Fruit fly (Drosophila melanogaster) whole organism, embryonic: ENCODE measurements around the gene CG7607.
A peak's percentile ranks its signal among the peaks of the same experiment; 100 is the strongest.

ENCODE experiments used
- Abd-B ChIP-seq: fragments of 200-800 bp; sonication (Bioruptor generic); optimal IDR thresholded peaks from 2 replicates; lab custom pipeline; 2018; ENCODE audit warnings: missing biosample characterization, mild to moderate bottlenecking, missing genetic modification characterization, moderate library complexity
- Adf1 ChIP-seq: fragments of 200-800 bp; sonication (Bioruptor generic); IDR thresholded peaks from 2 replicates; pipeline ENCODE4 v1.3.6; 2022; ENCODE audit warnings: missing biosample characterization, missing genetic modification characterization
- CG1024 ChIP-seq: fragments of 200-800 bp; sonication (Bioruptor generic); IDR thresholded peaks from 2 replicates; pipeline ENCODE4 v1.3.6; 2022; ENCODE audit warnings: missing biosample characterization, missing genetic modification characterization
- CG10565 ChIP-seq: fragments of 200-800 bp; sonication (Bioruptor generic); optimal IDR thresholded peaks from 3 replicates; lab custom pipeline; 2016; ENCODE audit warnings: missing biosample characterization, mild to moderate bottlenecking, missing genetic modification characterization
- CG11695 ChIP-seq: fragments of 200-800 bp; sonication (Bioruptor generic); IDR thresholded peaks from 3 replicates; pipeline ENCODE4 v1.3.6; 2022; ENCODE audit warnings: missing biosample characterization, missing genetic modification characterization
- CG13287 ChIP-seq: fragments of 200-800 bp; sonication (Bioruptor generic); IDR thresholded peaks from 2 replicates; pipeline ENCODE4 v1.3.6; 2022; ENCODE audit warnings: missing biosample characterization, missing genetic modification characterization; ENCODE audit not compliant: partially characterized antibody
- CG14050 ChIP-seq: fragments of 200-800 bp; sonication (Bioruptor generic); IDR thresholded peaks from 3 replicates; pipeline ENCODE4 v1.3.6; 2022; ENCODE audit warnings: missing biosample characterization, missing genetic modification characterization
- CG14710 ChIP-seq: fragments of 200-800 bp; sonication (Bioruptor generic); optimal IDR thresholded peaks from 3 replicates; lab custom pipeline; 2019; ENCODE audit warnings: missing biosample characterization, mild to moderate bottlenecking, missing genetic modification characterization, moderate library complexity
- CG14860 ChIP-seq: fragments of 200-800 bp; sonication (Bioruptor generic); IDR thresholded peaks from 3 replicates; pipeline ENCODE4 v1.3.6; 2022; ENCODE audit warnings: missing biosample characterization, missing genetic modification characterization; ENCODE audit not compliant: partially characterized antibody
- CG17359 ChIP-seq: fragments of 200-800 bp; sonication (Bioruptor generic); optimal IDR thresholded peaks from 3 replicates; lab custom pipeline; 2018; ENCODE audit warnings: missing biosample characterization, mild to moderate bottlenecking, missing genetic modification characterization, moderate library complexity
- CG17802 ChIP-seq: fragments of 200-800 bp; sonication (Bioruptor generic); optimal IDR thresholded peaks from 2 replicates; lab custom pipeline; 2018; ENCODE audit warnings: missing biosample characterization, mild to moderate bottlenecking, missing genetic modification characterization, moderate library complexity
- CG31365 ChIP-seq: fragments of 200-800 bp; sonication (Bioruptor generic); optimal IDR thresholded peaks from 2 replicates; lab custom pipeline; 2018; ENCODE audit warnings: missing biosample characterization, mild to moderate bottlenecking, missing genetic modification characterization
- CG31388 ChIP-seq: fragments of 200-800 bp; sonication (Bioruptor generic); optimal IDR thresholded peaks from 2 replicates; lab custom pipeline; 2016; ENCODE audit warnings: missing biosample characterization, missing genetic modification characterization
- CG3847 ChIP-seq: fragments of 200-800 bp; sonication (Bioruptor generic); IDR thresholded peaks from 2 replicates; pipeline ENCODE4 v1.3.6; 2022; ENCODE audit warnings: missing biosample characterization, missing genetic modification characterization
- CG4404 ChIP-seq: fragments of 200-800 bp; sonication (Bioruptor generic); IDR thresholded peaks from 2 replicates; pipeline ENCODE4 v1.3.6; 2022; ENCODE audit warnings: missing biosample characterization, missing genetic modification characterization
- CG5180 ChIP-seq: fragments of 200-800 bp; sonication (Bioruptor generic); optimal IDR thresholded peaks from 3 replicates; lab custom pipeline; 2017; ENCODE audit warnings: missing biosample characterization, missing genetic modification characterization, mild to moderate bottlenecking, moderate library complexity, missing genetic modification reagents
- CG6654 ChIP-seq: fragments of 200-800 bp; sonication (Bioruptor generic); optimal IDR thresholded peaks from 2 replicates; lab custom pipeline; 2017; ENCODE audit warnings: missing biosample characterization, mild to moderate bottlenecking, missing genetic modification characterization
- CG6854 ChIP-seq: fragments of 200-800 bp; sonication (Bioruptor generic); optimal IDR thresholded peaks from 3 replicates; lab custom pipeline; 2017; ENCODE audit warnings: missing biosample characterization, mild to moderate bottlenecking, missing genetic modification characterization
- CG7372 ChIP-seq: fragments of 200-800 bp; sonication (Bioruptor generic); IDR thresholded peaks from 2 replicates; pipeline ENCODE4 v1.3.6; 2022; ENCODE audit warnings: missing biosample characterization, missing genetic modification characterization
- CG7745 ChIP-seq: fragments of 200-800 bp; sonication (Bioruptor generic); optimal IDR thresholded peaks from 2 replicates; lab custom pipeline; 2018; ENCODE audit warnings: missing biosample characterization, mild to moderate bottlenecking, missing genetic modification characterization, moderate library complexity
- CG9727 ChIP-seq: fragments of 200-800 bp; sonication (Bioruptor generic); optimal IDR thresholded peaks from 3 replicates; lab custom pipeline; 2017; ENCODE audit warnings: missing biosample characterization, mild to moderate bottlenecking, missing genetic modification characterization
- CHES-1-like ChIP-seq: fragments of 200-800 bp; sonication (Bioruptor generic); optimal IDR thresholded peaks from 2 replicates; lab custom pipeline; 2016; ENCODE audit warnings: missing biosample characterization, missing genetic modification characterization
- CTCF ChIP-seq: fragments of 200-800 bp; sonication (Bioruptor generic); optimal IDR thresholded peaks from 2 replicates; lab custom pipeline; 2017; ENCODE audit warnings: missing biosample characterization, mild to moderate bottlenecking, missing genetic modification characterization, moderate library complexity
- CoRest ChIP-seq: fragments of 200-800 bp; sonication (Bioruptor generic); optimal IDR thresholded peaks from 3 replicates; lab custom pipeline; 2018; ENCODE audit warnings: missing biosample characterization, mild to moderate bottlenecking, missing genetic modification characterization, moderate library complexity
- Hmr ChIP-seq: fragments of 200-800 bp; sonication (Bioruptor generic); optimal IDR thresholded peaks from 3 replicates; lab custom pipeline; 2017; ENCODE audit warnings: mild to moderate bottlenecking, missing biosample characterization, missing genetic modification reagents, missing genetic modification characterization
- MTF-1 ChIP-seq: fragments of 200-800 bp; sonication (Bioruptor generic); optimal IDR thresholded peaks from 2 replicates; lab custom pipeline; 2018; ENCODE audit warnings: missing biosample characterization, mild to moderate bottlenecking, missing genetic modification characterization, borderline replicate concordance
- Max ChIP-seq: fragments of 200-800 bp; sonication (Bioruptor generic); optimal IDR thresholded peaks from 2 replicates; lab custom pipeline; 2016; ENCODE audit warnings: missing biosample characterization, mild to moderate bottlenecking, missing genetic modification characterization
- Mes4 ChIP-seq: fragments of 200-800 bp; sonication (Bioruptor generic); optimal IDR thresholded peaks from 2 replicates; lab custom pipeline; 2016; ENCODE audit warnings: missing biosample characterization, missing genetic modification characterization
- NfI ChIP-seq: fragments of 200-800 bp; sonication (Bioruptor generic); optimal IDR thresholded peaks from 3 replicates; lab custom pipeline; 2018; ENCODE audit warnings: missing biosample characterization, mild to moderate bottlenecking, missing genetic modification characterization, moderate library complexity
- Side ChIP-seq: fragments of 200-800 bp; sonication (Bioruptor generic); optimal IDR thresholded peaks from 2 replicates; lab custom pipeline; 2016; ENCODE audit warnings: missing biosample characterization, missing genetic modification characterization
- Ssrp ChIP-seq: fragments of 200-800 bp; sonication (Bioruptor generic); optimal IDR thresholded peaks from 2 replicates; lab custom pipeline; 2018; ENCODE audit warnings: missing biosample characterization, mild to moderate bottlenecking, missing genetic modification characterization, moderate library complexity
- Tbp ChIP-seq: fragments of >200 bp; optimal IDR thresholded peaks from 2 replicates; lab custom pipeline; 2018; ENCODE audit warnings: missing biosample characterization, missing genetic modification characterization
- Xrp1 ChIP-seq: fragments of 200-800 bp; sonication (Bioruptor generic); IDR thresholded peaks from 2 replicates; pipeline ENCODE4 v1.3.6; 2022; ENCODE audit warnings: missing biosample characterization, missing genetic modification characterization
- bbx ChIP-seq: fragments of 200-800 bp; sonication (Bioruptor generic); IDR thresholded peaks from 2 replicates; pipeline ENCODE4 v1.3.6; 2022; ENCODE audit warnings: missing biosample characterization, missing genetic modification characterization; ENCODE audit not compliant: partially characterized antibody
- cas ChIP-seq: fragments of 200-800 bp; sonication (Bioruptor generic); IDR thresholded peaks from 2 replicates; pipeline ENCODE4 v1.3.6; 2022; ENCODE audit warnings: missing biosample characterization, missing genetic modification characterization
- cato ChIP-seq: fragments of 200-800 bp; sonication (Bioruptor generic); optimal IDR thresholded peaks from 2 replicates; lab custom pipeline; 2016; ENCODE audit warnings: missing biosample characterization, missing genetic modification characterization, borderline replicate concordance
- chinmo ChIP-seq: fragments of 200-800 bp; sonication (Bioruptor generic); IDR thresholded peaks from 4 replicates; pipeline ENCODE4 v1.3.6; 2022; ENCODE audit warnings: missing biosample characterization, missing genetic modification characterization; ENCODE audit not compliant: partially characterized antibody
- dati ChIP-seq: fragments of 200-800 bp; sonication (Bioruptor generic); IDR thresholded peaks from 2 replicates; pipeline ENCODE4 v1.3.6; 2022; ENCODE audit warnings: missing biosample characterization, missing genetic modification characterization
- exex ChIP-seq: fragments of 200-800 bp; sonication (Bioruptor generic); optimal IDR thresholded peaks from 4 replicates; lab custom pipeline; 2018; ENCODE audit warnings: missing biosample characterization, mild to moderate bottlenecking, missing genetic modification characterization, moderate library complexity
- fd102C ChIP-seq: fragments of 200-800 bp; sonication (Bioruptor generic); optimal IDR thresholded peaks from 2 replicates; lab custom pipeline; 2018; ENCODE audit warnings: missing biosample characterization, mild to moderate bottlenecking, missing genetic modification characterization, moderate library complexity
- fd3F ChIP-seq: fragments of 200-800 bp; sonication (Bioruptor generic); optimal IDR thresholded peaks from 2 replicates; lab custom pipeline; 2018; ENCODE audit warnings: missing biosample characterization, mild to moderate bottlenecking, missing genetic modification characterization, moderate library complexity
- hth ChIP-seq: fragments of >200 bp; optimal IDR thresholded peaks from 2 replicates; lab custom pipeline; 2017; ENCODE audit warnings: inconsistent platforms
- jumu ChIP-seq: fragments of 200-800 bp; sonication (Bioruptor generic); optimal IDR thresholded peaks from 3 replicates; lab custom pipeline; 2016; ENCODE audit warnings: missing biosample characterization, missing genetic modification characterization
- lilli ChIP-seq: fragments of 200-800 bp; sonication (Bioruptor generic); optimal IDR thresholded peaks from 3 replicates; lab custom pipeline; 2016; ENCODE audit warnings: missing biosample characterization, missing genetic modification characterization
- mam ChIP-seq: fragments of 200-800 bp; sonication (Bioruptor generic); optimal IDR thresholded peaks from 3 replicates; lab custom pipeline; 2016; ENCODE audit warnings: missing biosample characterization, missing genetic modification characterization
- odd ChIP-seq: fragments of 200-800 bp; sonication (Bioruptor generic); optimal IDR thresholded peaks from 2 replicates; lab custom pipeline; 2017; ENCODE audit warnings: missing biosample characterization, mild to moderate bottlenecking, missing genetic modification characterization
- pum ChIP-seq: fragments of 200-800 bp; sonication (Bioruptor generic); optimal IDR thresholded peaks from 2 replicates; lab custom pipeline; 2016; ENCODE audit warnings: missing biosample characterization, missing genetic modification characterization
- run ChIP-seq: fragments of 200-800 bp; sonication (Bioruptor generic); optimal IDR thresholded peaks from 3 replicates; lab custom pipeline; 2018; ENCODE audit warnings: missing biosample characterization, mild to moderate bottlenecking, missing genetic modification characterization
- unpg ChIP-seq: fragments of 200-800 bp; sonication (Bioruptor generic); optimal IDR thresholded peaks from 3 replicates; lab custom pipeline; 2018; ENCODE audit warnings: missing biosample characterization, mild to moderate bottlenecking, missing genetic modification characterization, moderate library complexity

CG7607 gene

DNA sequence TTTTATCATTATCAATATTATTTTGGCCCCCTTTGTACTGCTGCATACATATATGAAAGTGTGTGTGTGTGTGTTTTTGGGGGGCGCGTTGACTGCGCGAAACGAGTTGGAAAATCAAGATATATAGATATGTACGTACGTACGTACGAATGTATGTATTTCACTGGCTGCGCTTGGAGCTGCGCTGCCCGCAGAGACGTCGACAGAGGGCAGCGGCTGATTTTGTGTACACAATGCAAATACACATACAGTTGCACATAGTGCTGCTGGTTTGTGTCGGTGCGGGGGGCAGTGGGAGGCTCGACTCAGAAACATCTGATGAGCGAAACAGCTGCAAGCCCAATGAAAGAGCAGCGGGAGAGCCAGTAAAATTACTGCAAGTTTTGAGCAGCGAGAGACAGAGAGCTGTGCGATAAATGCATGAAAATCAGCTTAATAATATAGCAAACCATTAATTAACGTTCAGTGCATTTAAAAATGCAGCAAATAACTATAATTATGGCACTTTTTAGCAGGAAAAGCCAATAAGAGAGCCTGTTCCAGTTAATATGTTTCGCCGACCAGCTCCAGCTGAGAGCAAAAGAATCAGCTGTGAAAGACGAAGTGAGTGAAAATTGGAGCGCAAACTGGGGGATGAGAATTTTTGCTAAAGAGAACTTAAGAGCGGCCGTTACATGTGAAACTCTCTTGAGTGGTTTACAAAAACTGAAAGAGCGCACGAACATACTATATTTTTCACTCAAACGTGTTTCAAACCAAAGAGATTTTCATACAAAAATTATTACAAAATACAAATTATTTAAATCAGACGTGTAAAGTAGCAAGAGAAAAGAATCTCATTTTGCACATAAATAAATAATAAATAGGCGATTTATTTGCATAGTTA, 48.2 kb downstream of the CG7607 start (continued):
- TF ChIP-seq CG6654 (GFP tag; lab: Kevin White, UChicago) (no peak), Adf1 (GFP tag; lab: Robert Waterston, UW) (peak; percentile 89), CG14860 (GFP tag; lab: Robert Waterston, UW) (no peak), mam (GFP tag; lab: Kevin White, UChicago) (no peak), CTCF (no peak), CG11695 (GFP tag; lab: Robert Waterston, UW) (0 out of 3 replicates have a peak, but pooled peaks have one; percentile 14), CG9727 (GFP tag; lab: Kevin White, UChicago) (no peak), exex (tag; lab: Kevin White, UChicago) (no peak), lilli (GFP tag; lab: Kevin White, UChicago) (no peak), dati (GFP tag; lab: Robert Waterston, UW) (no peak), CoRest (no peak), CG1024 (GFP tag; lab: Robert Waterston, UW) (no peak), fd102C (GFP tag; lab: Kevin White, UChicago) (peak; percentile 37), fd3F (GFP tag; lab: Kevin White, UChicago) (no peak), unpg (GFP tag; lab: Kevin White, UChicago) (peak; percentile 11), CG7372 (GFP tag; lab: Robert Waterston, UW) (no peak), CG17802 (tag; lab: Kevin White, UChicago) (no peak), cato (GFP tag; lab: Kevin White, UChicago) (no peak), CG31388 (GFP tag; lab: Kevin White, UChicago) (no peak), CG4404 (no peak), Mes4 (GFP tag; lab: Kevin White, UChicago) (peak; percentile 13), odd (peak; percentile 33), CG10565 (no peak), Max (GFP tag; lab: Kevin White, UChicago) (no peak), Tbp (GFP tag; lab: Kevin White, UChicago) (no peak), CG6854 (GFP tag; lab: Kevin White, UChicago) (no peak), CG13287 (GFP tag; lab: Robert Waterston, UW) (peak; percentile 48), bbx (GFP tag; lab: Robert Waterston, UW) (peak; percentile 54), CG5180 (GFP tag; lab: Kevin White, UChicago) (no peak), CG3847 (GFP tag; lab: Robert Waterston, UW) (no peak), Side (peak; percentile 46), MTF-1 (GFP tag; lab: Kevin White, UChicago) (peak; percentile 36), CG14050 (GFP tag; lab: Robert Waterston, UW) (no peak), Xrp1 (peak; percentile 39; the same call in 1 of the 2 replicates), CG7745 (no peak), Hmr (GFP tag; lab: Kevin White, UChicago) (no peak), Abd-B (GFP tag; lab: Kevin White, UChicago) (no peak), CHES-1-like (GFP tag; lab: Kevin White, UChicago) (no peak), chinmo (peak; percentile 97), CG14710 (no peak), jumu (GFP tag; lab: Kevin White, UChicago) (no peak), cas (GFP tag; lab: Robert Waterston, UW) (no peak), run (tag; lab: Kevin White, UChicago) (no peak), hth (lab: Kevin White, UChicago) (no peak), pum (no peak), NfI (no peak), CG17359 (tag; lab: Kevin White, UChicago) (no peak), CG31365 (tag; lab: Kevin White, UChicago) (no peak), Ssrp (tag; lab: Kevin White, UChicago) (no peak)
